Fruit fly (Drosophila melanogaster) whole organism, pupa: ENCODE measurements around the gene Gabat.

Source experiments
- CG10348 ChIP-seq: fragments of 200-800 bp; sonication (Bioruptor generic); IDR thresholded peaks from 2 replicates; pipeline ENCODE4 v1.3.6; 2022; ENCODE audit warnings: missing biosample characterization, missing genetic modification characterization
- CG12605 ChIP-seq: fragments of 200-800 bp; sonication (Bioruptor generic); IDR thresholded peaks from 2 replicates; pipeline ENCODE4 v1.3.6; 2022; ENCODE audit warnings: missing biosample characterization, missing genetic modification characterization
- CG13204 ChIP-seq: fragments of 200-800 bp; sonication (Bioruptor generic); optimal IDR thresholded peaks from 2 replicates; lab custom pipeline; 2018; ENCODE audit warnings: missing biosample characterization, mild to moderate bottlenecking, missing genetic modification characterization, moderate library complexity
- CG14655 ChIP-seq: fragments of 200-800 bp; sonication (Bioruptor generic); optimal IDR thresholded peaks from 3 replicates; lab custom pipeline; 2017; ENCODE audit warnings: mild to moderate bottlenecking, missing biosample characterization, missing genetic modification reagents, missing genetic modification characterization
- CG15710 ChIP-seq: fragments of 200-800 bp; sonication (Bioruptor generic); optimal IDR thresholded peaks from 2 replicates; lab custom pipeline; 2018; ENCODE audit warnings: missing biosample characterization, mild to moderate bottlenecking, missing genetic modification characterization, moderate library complexity
- CG17806 ChIP-seq: fragments of 200-800 bp; sonication (Bioruptor generic); optimal IDR thresholded peaks from 2 replicates; lab custom pipeline; 2018; ENCODE audit warnings: missing biosample characterization, mild to moderate bottlenecking, missing genetic modification characterization, moderate library complexity
- CG32121 ChIP-seq: fragments of 200-800 bp; sonication (Bioruptor generic); IDR thresholded peaks from 2 replicates; pipeline ENCODE4 v1.3.6; 2022; ENCODE audit warnings: missing biosample characterization, missing genetic modification characterization
- CG34367 ChIP-seq: fragments of 200-800 bp; sonication (Bioruptor generic); optimal IDR thresholded peaks from 2 replicates; lab custom pipeline; 2018; ENCODE audit warnings: missing biosample characterization, mild to moderate bottlenecking, missing genetic modification characterization
- CG8159 ChIP-seq: fragments of 200-800 bp; sonication (Bioruptor generic); optimal IDR thresholded peaks from 3 replicates; lab custom pipeline; 2018; ENCODE audit warnings: missing biosample characterization, mild to moderate bottlenecking, missing genetic modification characterization, moderate library complexity
- CG8301 ChIP-seq: fragments of 200-800 bp; sonication (Bioruptor generic); optimal IDR thresholded peaks from 2 replicates; lab custom pipeline; 2018; ENCODE audit warnings: missing biosample characterization, mild to moderate bottlenecking, missing genetic modification characterization
- CG9948 ChIP-seq: fragments of 200-800 bp; sonication (Bioruptor generic); optimal IDR thresholded peaks from 2 replicates; lab custom pipeline; 2018; ENCODE audit warnings: missing biosample characterization, mild to moderate bottlenecking, missing genetic modification characterization, moderate library complexity
- D1 ChIP-seq: fragments of 200-800 bp; sonication (Bioruptor generic); optimal IDR thresholded peaks from 2 replicates; lab custom pipeline; 2018; ENCODE audit warnings: missing biosample characterization, mild to moderate bottlenecking, missing genetic modification characterization, moderate library complexity
- EcR ChIP-seq: fragments of 200-800 bp; sonication (Bioruptor generic); optimal IDR thresholded peaks from 3 replicates; lab custom pipeline; 2019; ENCODE audit warnings: missing biosample characterization, missing genetic modification characterization, mild to moderate bottlenecking, moderate library complexity, missing genetic modification reagents
- Pif1A ChIP-seq: fragments of 200-800 bp; sonication (Bioruptor generic); optimal IDR thresholded peaks from 3 replicates; lab custom pipeline; 2016; ENCODE audit warnings: missing biosample characterization, missing genetic modification characterization
- Pif1B ChIP-seq: fragments of 200-800 bp; sonication (Bioruptor generic); optimal IDR thresholded peaks from 3 replicates; lab custom pipeline; 2016; ENCODE audit warnings: missing biosample characterization, missing genetic modification characterization
- Snoo ChIP-seq: fragments of 200-800 bp; sonication (Bioruptor generic); optimal IDR thresholded peaks from 3 replicates; lab custom pipeline; 2017; ENCODE audit warnings: missing biosample characterization, mild to moderate bottlenecking, missing genetic modification characterization, inconsistent platforms
- fd96Ca ChIP-seq: fragments of 200-800 bp; sonication (Bioruptor generic); IDR thresholded peaks from 3 replicates; pipeline ENCODE4 v1.3.6; 2022; ENCODE audit warnings: missing biosample characterization, missing genetic modification characterization
- gl ChIP-seq: fragments of 200-800 bp; sonication (Bioruptor generic); optimal IDR thresholded peaks from 2 replicates; lab custom pipeline; 2018; ENCODE audit warnings: missing biosample characterization, mild to moderate bottlenecking, missing genetic modification characterization
- rn ChIP-seq: fragments of 200-800 bp; sonication (Bioruptor generic); IDR thresholded peaks from 2 replicates; pipeline ENCODE4 v1.3.6; 2022; ENCODE audit warnings: missing biosample characterization, missing genetic modification characterization

Gabat gene

dm6 chr3L:19994015-19994414 is 6.5 kb downstream of the Gabat start:
- TF ChIP-seq CG15710 (tag; lab: Kevin White, UChicago) (no peak), CG13204 (GFP tag; lab: Kevin White, UChicago) (no peak), CG12605 (GFP tag; lab: Robert Waterston, UW) (no peak), Pif1B (GFP tag; lab: Kevin White, UChicago) (no peak), CG32121 (GFP tag; lab: Robert Waterston, UW) (no peak), rn (no peak), CG34367 (tag; lab: Kevin White, UChicago) (no peak), gl (tag; lab: Kevin White, UChicago) (no peak), CG8159 (tag; lab: Kevin White, UChicago) (no peak), CG14655 (GFP tag; lab: Kevin White, UChicago) (no peak), fd96Ca (GFP tag; lab: Robert Waterston, UW) (no peak), Pif1A (no peak), CG10348 (GFP tag; lab: Robert Waterston, UW) (no peak), CG17806 (tag; lab: Kevin White, UChicago) (no peak), D1 (no peak)

dm6 chr3L:19991714-19992231 is 8.7 kb downstream of the Gabat start, which contains the start of the genes CG7646 and Nca:
CG7646 (plus strand) TSS chr3L:19991887.
Nca (plus strand) TSS chr3L:19991887.
- peak; percentile 69 for TF ChIP-seq D1
- no peak for TF ChIP-seq CG12605 (GFP tag; lab: Robert Waterston, UW)
- no peak for TF ChIP-seq fd96Ca (GFP tag; lab: Robert Waterston, UW)
- no peak for TF ChIP-seq rn
- TF ChIP-seq CG9948 (tag; lab: Kevin White, UChicago): no peak
- no peak for TF ChIP-seq CG14655 (GFP tag; lab: Kevin White, UChicago)
- no peak for TF ChIP-seq CG10348 (GFP tag; lab: Robert Waterston, UW)
- TF ChIP-seq Snoo (tag; lab: Kevin White, UChicago): no peak
- TF ChIP-seq CG13204 (GFP tag; lab: Kevin White, UChicago): no peak

dm6 chr3L:19991120-19991519 is 9.4 kb downstream of the Gabat start, which contains the start of gene fln:
fln (minus strand) TSS chr3L:19991220.
- TF ChIP-seq EcR (GFP tag; lab: Kevin White, UChicago): no peak
- TF ChIP-seq gl (tag; lab: Kevin White, UChicago): no peak
- no peak for TF ChIP-seq CG9948 (tag; lab: Kevin White, UChicago)
- no peak for TF ChIP-seq fd96Ca (GFP tag; lab: Robert Waterston, UW)
- TF ChIP-seq Snoo (tag; lab: Kevin White, UChicago): no peak
- no peak for TF ChIP-seq CG14655 (GFP tag; lab: Kevin White, UChicago)
- no peak for TF ChIP-seq CG10348 (GFP tag; lab: Robert Waterston, UW)
- no peak for TF ChIP-seq CG32121 (GFP tag; lab: Robert Waterston, UW)
- TF ChIP-seq Pif1A: no peak
- no peak for TF ChIP-seq CG8301 (tag; lab: Kevin White, UChicago)
- no peak for TF ChIP-seq CG13204 (GFP tag; lab: Kevin White, UChicago)
- TF ChIP-seq CG12605 (GFP tag; lab: Robert Waterston, UW): no peak
- TF ChIP-seq, all 21 proteins: peak for 0

- no peak for TF ChIP-seq EcR (GFP tag; lab: Kevin White, UChicago)
- no peak for TF ChIP-seq CG8159 (tag; lab: Kevin White, UChicago)
- TF ChIP-seq CG34367 (tag; lab: Kevin White, UChicago): no peak
- TF ChIP-seq CG10348 (GFP tag; lab: Robert Waterston, UW): no peak
- TF ChIP-seq CG9948 (tag; lab: Kevin White, UChicago): no peak
Measured at dm6 chr3L:19988891-19989290, 11.6 kb downstream of the Gabat start, which contains the start of gene Csas. Csas (minus strand) TSS chr3L:19988991.

- TF ChIP-seq rn (no peak), CG14655 (GFP tag; lab: Kevin White, UChicago) (no peak), CG13204 (GFP tag; lab: Kevin White, UChicago) (no peak), Pif1A (no peak), Pif1B (GFP tag; lab: Kevin White, UChicago) (no peak), D1 (no peak), CG12605 (GFP tag; lab: Robert Waterston, UW) (no peak), CG34367 (tag; lab: Kevin White, UChicago) (no peak), gl (tag; lab: Kevin White, UChicago) (no peak), Snoo (tag; lab: Kevin White, UChicago) (no peak)
Measured at dm6 chr3L:19985768-19986167, 14.7 kb downstream of the Gabat start, which contains the start of the genes hale and schuy. hale (minus strand) TSS chr3L:19985868. schuy (plus strand) TSS chr3L:19986093.

dm6 chr3L:19981385-19981784 is 19.1 kb downstream of the Gabat start, which contains the start of gene CG17732:
CG17732 (plus strand) TSS chr3L:19981685.
- TF ChIP-seq CG14655 (GFP tag; lab: Kevin White, UChicago): no peak
- TF ChIP-seq CG12605 (GFP tag; lab: Robert Waterston, UW): no peak
- TF ChIP-seq gl (tag; lab: Kevin White, UChicago): no peak
- TF ChIP-seq CG8301 (tag; lab: Kevin White, UChicago): no peak
- no peak for TF ChIP-seq Pif1B (GFP tag; lab: Kevin White, UChicago)
- TF ChIP-seq CG15710 (tag; lab: Kevin White, UChicago): no peak
- TF ChIP-seq CG34367 (tag; lab: Kevin White, UChicago): no peak
- TF ChIP-seq CG9948 (tag; lab: Kevin White, UChicago): no peak
- no peak for TF ChIP-seq EcR (GFP tag; lab: Kevin White, UChicago)
- TF ChIP-seq CG10348 (GFP tag; lab: Robert Waterston, UW): no peak
